Worm (Caenorhabditis elegans) whole organism, L1 larva: ENCODE data around the gene pqn-53.

Experiments
- jun-1 ChIP-seq: fragments of 150-350 bp; optimal IDR thresholded peaks from 2 replicates; lab custom pipeline; 2014; ENCODE audit warnings: missing biosample characterization, missing genetic modification reagents, missing genetic modification characterization
- lir-3 ChIP-seq: sonication (generic microtip); optimal IDR thresholded peaks from 2 replicates; lab custom pipeline; 2016; ENCODE audit warnings: mild to moderate bottlenecking, missing genetic modification characterization, moderate library complexity, missing compliant biosample characterization; ENCODE audit not compliant: poor library complexity
- lsy-2 ChIP-seq, 2 experiments: fragments of 150-350 bp; optimal IDR thresholded peaks; 2 replicates each; lab custom pipeline; 2014; ENCODE audit warnings: missing biosample characterization in 2 of 2, missing genetic modification characterization in 2 of 2
- nhr-12 ChIP-seq: sonication (generic microtip); optimal IDR thresholded peaks from 2 replicates; lab custom pipeline; 2017; ENCODE audit warnings: missing biosample characterization, missing genetic modification characterization
- pqm-1 ChIP-seq: sonication (generic microtip); optimal IDR thresholded peaks from 3 replicates; lab custom pipeline; 2017; ENCODE audit warnings: missing biosample characterization, missing genetic modification characterization
- ztf-11 ChIP-seq, 2 experiments: sonication (generic microtip); optimal IDR thresholded peaks; 2 replicates each; lab custom pipeline; 2016 to 2017; ENCODE audit warnings: missing genetic modification characterization in 2 of 2, missing biosample characterization in 1 of 2, missing compliant biosample characterization in 1 of 2

DNA sequence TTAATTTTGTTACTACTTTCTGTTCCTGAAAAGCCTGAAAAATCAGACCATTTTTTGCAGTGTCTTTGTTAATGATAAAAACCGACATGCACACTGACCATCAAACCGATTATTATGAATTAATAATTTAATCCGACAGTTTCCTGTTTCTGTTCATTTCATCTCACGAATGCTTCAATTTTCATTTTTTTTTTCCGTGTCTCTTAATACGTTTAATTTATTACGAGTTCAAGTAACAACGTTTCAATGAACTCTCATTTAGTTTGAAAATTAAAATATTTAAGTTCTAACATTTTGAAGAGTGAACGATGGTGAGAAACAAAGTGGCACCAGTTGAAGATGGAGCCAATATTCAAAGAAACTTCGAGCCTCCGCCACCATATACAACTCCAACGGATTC, 49.5 kb upstream of the pqn-53 start, which contains the start of gene spin-1:
- TF ChIP-seq lsy-2 (tag; optimal IDR thresholded peaks at IDR 0.05; lab: Kevin White, UChicago) (no peak), nhr-12 (tag; lab: Kevin White, UChicago) (no peak), ztf-11 (tag; optimal IDR thresholded peaks at IDR 0.05; lab: Kevin White, UChicago) (no peak), pqm-1 (tag; lab: Kevin White, UChicago) (no peak), lir-3 (no peak), jun-1 (tag; lab: Kevin White, UChicago) (no peak)
